Worm (Caenorhabditis elegans): ENCODE data around the gene srh-119.

DNA sequence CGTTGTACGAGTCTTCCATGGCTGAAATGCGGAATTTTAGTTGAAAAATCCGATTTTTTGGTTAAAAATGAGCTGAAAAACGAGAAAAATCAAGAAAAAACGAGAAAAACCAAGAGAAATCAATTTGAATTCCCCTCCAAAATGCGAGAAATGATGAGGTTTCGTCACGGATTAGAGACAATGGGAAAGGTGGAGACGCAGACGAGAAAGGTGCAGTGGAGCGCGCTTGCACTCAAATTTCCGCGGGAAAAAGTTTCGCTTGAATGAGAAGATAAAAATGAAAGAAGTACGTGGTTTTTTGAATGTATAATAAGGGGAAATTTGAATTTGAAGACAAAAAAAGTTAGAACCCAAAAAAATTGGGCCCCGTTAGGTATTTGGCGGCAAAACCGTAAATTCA lies 6.6 kb upstream of the srh-119 start, which contains the start of gene efl-1:
- TF ChIP-seq flt-1 (GFP tag; IDR thresholded peaks at IDR 0.05), result no peak
- TF ChIP-seq ref-1 (GFP tag; conservative IDR thresholded peaks at IDR 0.05), result no peak
- no peak for TF ChIP-seq cog-1 (tag; optimal IDR thresholded peaks at IDR 0.05)

Measured in whole organism, midembryonic.